Fruit fly (Drosophila melanogaster) whole organism, embryonic: Measurements from ENCODE around the gene nAChRalpha7.

Source experiments
- Aef1 ChIP-seq: fragments of 200-800 bp; sonication (Bioruptor generic); IDR thresholded peaks from 3 replicates; pipeline ENCODE4 v1.3.6; 2022; ENCODE audit warnings: missing biosample characterization, missing genetic modification characterization
- Bteb2 ChIP-seq: fragments of 200-800 bp; sonication (Bioruptor generic); optimal IDR thresholded peaks from 2 replicates; lab custom pipeline; 2016; ENCODE audit warnings: missing biosample characterization, missing genetic modification characterization
- CG10462 ChIP-seq: fragments of 200-800 bp; sonication (Bioruptor generic); optimal IDR thresholded peaks from 2 replicates; lab custom pipeline; 2016; ENCODE audit warnings: missing biosample characterization, missing genetic modification characterization
- CG10543 ChIP-seq: fragments of 200-800 bp; sonication (Bioruptor generic); optimal IDR thresholded peaks from 3 replicates; lab custom pipeline; 2017; ENCODE audit warnings: missing biosample characterization, mild to moderate bottlenecking, missing genetic modification characterization, moderate library complexity
- CG12391 ChIP-seq: fragments of 200-800 bp; sonication (Bioruptor generic); optimal IDR thresholded peaks from 3 replicates; lab custom pipeline; 2018; ENCODE audit warnings: missing biosample characterization, mild to moderate bottlenecking, missing genetic modification characterization, moderate library complexity
- CG12942 ChIP-seq: fragments of 200-800 bp; sonication (Bioruptor generic); optimal IDR thresholded peaks from 3 replicates; lab custom pipeline; 2016; ENCODE audit warnings: missing biosample characterization, missing genetic modification characterization
- CG14050 ChIP-seq: fragments of 200-800 bp; sonication (Bioruptor generic); IDR thresholded peaks from 3 replicates; pipeline ENCODE4 v1.3.6; 2022; ENCODE audit warnings: missing biosample characterization, missing genetic modification characterization
- CG14441 ChIP-seq: fragments of 200-800 bp; sonication (Bioruptor generic); IDR thresholded peaks from 2 replicates; pipeline ENCODE4 v1.3.6; 2022; ENCODE audit warnings: missing biosample characterization, missing genetic modification characterization
- CG14965 ChIP-seq: fragments of 200-800 bp; sonication (Bioruptor generic); optimal IDR thresholded peaks from 2 replicates; lab custom pipeline; 2016; ENCODE audit warnings: missing biosample characterization, missing genetic modification characterization, borderline replicate concordance
- CG15601 ChIP-seq: fragments of 200-800 bp; sonication (Bioruptor generic); optimal IDR thresholded peaks from 3 replicates; lab custom pipeline; 2019; ENCODE audit warnings: missing biosample characterization, mild to moderate bottlenecking, missing genetic modification characterization, moderate library complexity
- CG17568 ChIP-seq: fragments of 200-800 bp; sonication (Bioruptor generic); optimal IDR thresholded peaks from 2 replicates; lab custom pipeline; 2018; ENCODE audit warnings: missing biosample characterization, mild to moderate bottlenecking, missing genetic modification characterization, moderate library complexity
- CG34224 ChIP-seq: fragments of 200-800 bp; sonication (Bioruptor generic); IDR thresholded peaks from 3 replicates; pipeline ENCODE4 v1.3.6; 2022; ENCODE audit warnings: missing biosample characterization, missing genetic modification characterization; ENCODE audit not compliant: partially characterized antibody
- CG4730 ChIP-seq: fragments of 200-800 bp; sonication (Bioruptor generic); IDR thresholded peaks from 2 replicates; pipeline ENCODE4 v1.3.6; 2022; ENCODE audit warnings: missing biosample characterization, missing genetic modification characterization
- CG6175 ChIP-seq: fragments of 200-800 bp; sonication (Bioruptor generic); IDR thresholded peaks from 3 replicates; pipeline ENCODE4 v1.3.6; 2022; ENCODE audit warnings: missing biosample characterization, missing genetic modification characterization
- CG6813 ChIP-seq: fragments of 200-800 bp; sonication (Bioruptor generic); optimal IDR thresholded peaks from 2 replicates; lab custom pipeline; 2017; ENCODE audit warnings: missing biosample characterization, missing genetic modification characterization, mild to moderate bottlenecking, moderate library complexity, missing genetic modification reagents
- CG8281 ChIP-seq: fragments of 200-800 bp; sonication (Bioruptor generic); optimal IDR thresholded peaks from 2 replicates; lab custom pipeline; 2018; ENCODE audit warnings: missing biosample characterization, mild to moderate bottlenecking, missing genetic modification characterization, moderate library complexity
- CG9797 ChIP-seq: fragments of 200-800 bp; sonication (Bioruptor generic); optimal IDR thresholded peaks from 3 replicates; lab custom pipeline; 2018; ENCODE audit warnings: missing biosample characterization, mild to moderate bottlenecking, missing genetic modification characterization
- E2f2 ChIP-seq: fragments of 200-800 bp; sonication (Bioruptor generic); IDR thresholded peaks from 2 replicates; pipeline ENCODE4 v1.3.6; 2022; ENCODE audit warnings: missing biosample characterization, missing genetic modification characterization
- ERR ChIP-seq: fragments of 200-800 bp; sonication (Bioruptor generic); optimal IDR thresholded peaks from 2 replicates; lab custom pipeline; 2016; ENCODE audit warnings: missing biosample characterization, missing genetic modification characterization
- Gug ChIP-seq: fragments of 200-800 bp; sonication (Bioruptor generic); IDR thresholded peaks from 4 replicates; pipeline ENCODE4 v1.3.6; 2022; ENCODE audit warnings: missing biosample characterization, missing genetic modification characterization
- H15 ChIP-seq: fragments of 200-800 bp; sonication (Bioruptor generic); IDR thresholded peaks from 3 replicates; pipeline ENCODE4 v1.3.6; 2022; ENCODE audit warnings: missing biosample characterization, missing genetic modification characterization
- HmgD ChIP-seq: fragments of 200-800 bp; sonication (Bioruptor generic); optimal IDR thresholded peaks from 3 replicates; lab custom pipeline; 2016; ENCODE audit warnings: missing biosample characterization, missing genetic modification characterization
- Lim3 ChIP-seq: fragments of 200-800 bp; sonication (Bioruptor generic); IDR thresholded peaks from 2 replicates; pipeline ENCODE4 v1.3.6; 2022; ENCODE audit warnings: missing biosample characterization, missing genetic modification characterization
- Mad ChIP-seq: fragments of 200-800 bp; sonication (Bioruptor generic); optimal IDR thresholded peaks from 2 replicates; lab custom pipeline; 2016; ENCODE audit warnings: missing biosample characterization, missing genetic modification characterization
- Med ChIP-seq: fragments of 200-800 bp; sonication (Bioruptor generic); peaks from one replicate; lab custom pipeline; 2016; ENCODE audit warnings: missing biosample characterization, missing genetic modification characterization, mild to moderate bottlenecking, inconsistent platforms, moderate library complexity
- NfI ChIP-seq: fragments of 200-800 bp; sonication (Bioruptor generic); optimal IDR thresholded peaks from 3 replicates; lab custom pipeline; 2018; ENCODE audit warnings: missing biosample characterization, mild to moderate bottlenecking, missing genetic modification characterization, moderate library complexity
- Sox100B ChIP-seq: fragments of 200-800 bp; sonication (Bioruptor generic); optimal IDR thresholded peaks from 3 replicates; lab custom pipeline; 2018; ENCODE audit warnings: missing biosample characterization, mild to moderate bottlenecking, missing genetic modification characterization
- Taf1 ChIP-seq: fragments of 200-800 bp; sonication (Bioruptor generic); IDR thresholded peaks from 2 replicates; pipeline ENCODE4 v1.3.6; 2022; ENCODE audit warnings: missing biosample characterization, missing genetic modification characterization
- Tbp ChIP-seq: fragments of >200 bp; optimal IDR thresholded peaks from 2 replicates; lab custom pipeline; 2018; ENCODE audit warnings: missing biosample characterization, missing genetic modification characterization
- Usf ChIP-seq: fragments of 200-800 bp; sonication (Bioruptor generic); optimal IDR thresholded peaks from 2 replicates; lab custom pipeline; 2017; ENCODE audit warnings: missing genotype, missing biosample characterization, missing genetic modification characterization
- Xbp1 ChIP-seq: fragments of 200-800 bp; sonication (Bioruptor generic); optimal IDR thresholded peaks from 3 replicates; lab custom pipeline; 2016; ENCODE audit warnings: missing biosample characterization, mild to moderate bottlenecking, missing genetic modification characterization
- Xrp1 ChIP-seq: fragments of 200-800 bp; sonication (Bioruptor generic); IDR thresholded peaks from 2 replicates; pipeline ENCODE4 v1.3.6; 2022; ENCODE audit warnings: missing biosample characterization, missing genetic modification characterization
- ac ChIP-seq: fragments of 200-800 bp; sonication (Bioruptor generic); optimal IDR thresholded peaks from 3 replicates; lab custom pipeline; 2017; ENCODE audit warnings: missing biosample characterization, mild to moderate bottlenecking, missing genetic modification characterization
- dm ChIP-seq: fragments of 200-800 bp; sonication (Bioruptor generic); optimal IDR thresholded peaks from 3 replicates; lab custom pipeline; 2016; ENCODE audit warnings: missing biosample characterization, missing genetic modification characterization
- dpn ChIP-seq, 2 experiments: fragments of 200-800 bp; sonication (Bioruptor generic); optimal IDR thresholded peaks; 3 replicates each; lab custom pipeline; 2016; ENCODE audit warnings: missing biosample characterization in 2 of 2, missing genetic modification characterization in 2 of 2
- fd64A ChIP-seq: fragments of 200-800 bp; sonication (Bioruptor generic); optimal IDR thresholded peaks from 3 replicates; lab custom pipeline; 2018; ENCODE audit warnings: missing biosample characterization, mild to moderate bottlenecking, missing genetic modification characterization
- fd96Cb ChIP-seq: fragments of 200-800 bp; sonication (Bioruptor generic); optimal IDR thresholded peaks from 2 replicates; lab custom pipeline; 2018; ENCODE audit warnings: missing biosample characterization, mild to moderate bottlenecking, missing genetic modification characterization, moderate library complexity
- gce ChIP-seq: fragments of 200-800 bp; sonication (Bioruptor generic); IDR thresholded peaks from 3 replicates; pipeline ENCODE4 v1.3.6; 2022; ENCODE audit warnings: missing biosample characterization, missing genetic modification characterization
- mam ChIP-seq: fragments of 200-800 bp; sonication (Bioruptor generic); optimal IDR thresholded peaks from 3 replicates; lab custom pipeline; 2016; ENCODE audit warnings: missing biosample characterization, missing genetic modification characterization
- mirr ChIP-seq: fragments of 200-800 bp; sonication (Bioruptor generic); optimal IDR thresholded peaks from 3 replicates; lab custom pipeline; 2018; ENCODE audit warnings: missing biosample characterization, mild to moderate bottlenecking, missing genetic modification characterization
- odd ChIP-seq: fragments of 200-800 bp; sonication (Bioruptor generic); optimal IDR thresholded peaks from 2 replicates; lab custom pipeline; 2017; ENCODE audit warnings: missing biosample characterization, mild to moderate bottlenecking, missing genetic modification characterization
- pum ChIP-seq: fragments of 200-800 bp; sonication (Bioruptor generic); optimal IDR thresholded peaks from 2 replicates; lab custom pipeline; 2016; ENCODE audit warnings: missing biosample characterization, missing genetic modification characterization
- ranshi ChIP-seq: fragments of 200-800 bp; sonication (Bioruptor generic); IDR thresholded peaks from 2 replicates; pipeline ENCODE4 v1.3.6; 2022; ENCODE audit warnings: missing biosample characterization, missing genetic modification characterization
- schlank ChIP-seq: fragments of 200-800 bp; sonication (Bioruptor generic); optimal IDR thresholded peaks from 2 replicates; lab custom pipeline; 2018; ENCODE audit warnings: missing biosample characterization, mild to moderate bottlenecking, missing genetic modification characterization
- sima ChIP-seq: fragments of 200-800 bp; sonication (Bioruptor generic); optimal IDR thresholded peaks from 2 replicates; lab custom pipeline; 2016; ENCODE audit warnings: missing biosample characterization, missing genetic modification characterization
- ssp ChIP-seq: fragments of 200-800 bp; sonication (Bioruptor generic); IDR thresholded peaks from 2 replicates; pipeline ENCODE4 v1.3.6; 2022; ENCODE audit warnings: missing biosample characterization, missing genetic modification characterization
- tin ChIP-seq: fragments of 200-800 bp; sonication (Bioruptor generic); optimal IDR thresholded peaks from 3 replicates; lab custom pipeline; 2016; ENCODE audit warnings: missing biosample characterization, missing genetic modification characterization
- toy ChIP-seq: fragments of 200-800 bp; sonication (Bioruptor generic); IDR thresholded peaks from 2 replicates; pipeline ENCODE4 v1.3.6; 2022; ENCODE audit warnings: missing biosample characterization, missing genetic modification characterization
- zf30C ChIP-seq: fragments of 200-800 bp; sonication (Bioruptor generic); optimal IDR thresholded peaks from 3 replicates; lab custom pipeline; 2018; ENCODE audit warnings: missing biosample characterization, mild to moderate bottlenecking, missing genetic modification characterization

Gene nAChRalpha7

dm6 chrX:19297899-19298784 is 50.1 kb downstream of the nAChRalpha7 start, which contains the start of gene CG8034 (continued):
- TF ChIP-seq sima (GFP tag; lab: Kevin White, UChicago) (peak; percentile 86), Sox100B (GFP tag; lab: Kevin White, UChicago) (peak; percentile 98), pum (GFP tag; lab: Kevin White, UChicago) (peak; percentile 94), Xbp1 (GFP tag; lab: Kevin White, UChicago) (peak; percentile 97), CG15601 (tag; lab: Kevin White, UChicago) (peak; percentile 95), schlank (tag; lab: Kevin White, UChicago) (peak; percentile 95), Tbp (no peak), NfI (GFP tag; lab: Kevin White, UChicago) (peak; percentile 98), gce (GFP tag; lab: Robert Waterston, UW) (peak; percentile 73; the same call in 1 of the 3 replicates), dm (GFP tag; lab: Kevin White, UChicago) (peak; percentile 91), CG12391 (tag; lab: Kevin White, UChicago) (peak; percentile 97), ERR (GFP tag; lab: Kevin White, UChicago) (peak; percentile 90), Xrp1 (GFP tag; lab: Robert Waterston, UW) (peak; percentile 96), odd (GFP tag; lab: Kevin White, UChicago) (peak; percentile 96), ssp (GFP tag; lab: Robert Waterston, UW) (peak; percentile 87), H15 (peak; percentile 90), CG14050 (peak; percentile 90), CG14965 (GFP tag; lab: Kevin White, UChicago) (peak; percentile 46), CG10462 (GFP tag; lab: Kevin White, UChicago) (peak; percentile 94), mam (GFP tag; lab: Kevin White, UChicago) (peak; percentile 97), Aef1 (GFP tag; lab: Robert Waterston, UW) (peak; percentile 93), CG4730 (GFP tag; lab: Robert Waterston, UW) (peak; percentile 90), CG34224 (GFP tag; lab: Robert Waterston, UW) (peak; percentile 30; the same call in 1 of the 3 replicates), Gug (GFP tag; lab: Robert Waterston, UW) (peak; percentile 95), CG12942 (peak; percentile 95), CG8281 (tag; lab: Kevin White, UChicago) (peak; percentile 89), mirr (GFP tag; lab: Kevin White, UChicago) (peak; percentile 92), tin (GFP tag; lab: Kevin White, UChicago) (peak; percentile 95), CG6813 (GFP tag; lab: Kevin White, UChicago) (peak; percentile 93), CG10543 (GFP tag; lab: Kevin White, UChicago) (peak; percentile 99), HmgD (GFP tag; lab: Kevin White, UChicago) (peak; percentile 90), fd96Cb (tag; lab: Kevin White, UChicago) (peak; percentile 96), Lim3 (peak; percentile 71; the same call in 1 of the 2 replicates), CG6175 (GFP tag; lab: Robert Waterston, UW) (peak; percentile 90), ac (GFP tag; lab: Kevin White, UChicago) (peak; percentile 88), Bteb2 (GFP tag; lab: Kevin White, UChicago) (peak; percentile 95), dpn (GFP tag; optimal IDR thresholded peaks at IDR 0.05; lab: Kevin White, UChicago) (peak; percentile 97), Taf1 (GFP tag; lab: Robert Waterston, UW) (peak; percentile 89), Med (GFP tag; lab: Kevin White, UChicago) (peak; percentile 99), CG17568 (GFP tag; lab: Kevin White, UChicago) (peak; percentile 94), ranshi (GFP tag; lab: Robert Waterston, UW) (peak; percentile 93), CG14441 (GFP tag; lab: Robert Waterston, UW) (peak; percentile 94), Usf (peak; percentile 97), E2f2 (GFP tag; lab: Robert Waterston, UW) (peak; percentile 80), toy (GFP tag; lab: Robert Waterston, UW) (peak; percentile 77; the same call in 1 of the 2 replicates), fd64A (GFP tag; lab: Kevin White, UChicago) (peak; percentile 88), Mad (GFP tag; lab: Kevin White, UChicago) (peak; percentile 96), CG9797 (GFP tag; lab: Kevin White, UChicago) (peak; percentile 61), zf30C (GFP tag; lab: Kevin White, UChicago) (no peak)
